Worm (Caenorhabditis elegans): Measurements from ENCODE around the gene C18H9.6.

C18H9.6 gene

DNA sequence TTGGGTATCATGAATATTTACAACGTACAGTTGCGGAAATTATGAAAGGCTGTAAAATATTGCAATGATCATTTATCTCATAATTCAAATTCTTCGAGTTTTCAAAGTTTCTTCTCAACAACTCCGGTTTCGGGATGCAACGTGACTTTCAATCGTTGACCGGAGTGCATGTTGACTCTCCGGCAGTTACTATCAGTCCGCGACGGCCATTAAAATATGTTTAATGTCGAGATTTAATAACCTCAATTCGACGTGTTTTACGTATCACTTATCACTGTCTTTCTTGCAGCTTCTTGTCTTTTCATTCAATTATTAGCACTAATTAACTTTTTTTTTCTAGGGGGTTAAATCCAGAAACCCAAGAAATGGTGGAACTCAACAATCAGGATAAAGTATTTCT, 16.8 kb upstream of the C18H9.6 start, which contains the start of gene tsp-10:
Gene tsp-10, plus strand, starts transcription at position 366 of the 400 bp plus-strand sequence.
- no peak for TF ChIP-seq dao-5 (tag; optimal IDR thresholded peaks at IDR 0.05)
- no peak for TF ChIP-seq him-1 (tag; optimal IDR thresholded peaks at IDR 0.05)
- no peak for TF ChIP-seq W03F9.2 (tag; optimal IDR thresholded peaks at IDR 0.05)

DNA sequence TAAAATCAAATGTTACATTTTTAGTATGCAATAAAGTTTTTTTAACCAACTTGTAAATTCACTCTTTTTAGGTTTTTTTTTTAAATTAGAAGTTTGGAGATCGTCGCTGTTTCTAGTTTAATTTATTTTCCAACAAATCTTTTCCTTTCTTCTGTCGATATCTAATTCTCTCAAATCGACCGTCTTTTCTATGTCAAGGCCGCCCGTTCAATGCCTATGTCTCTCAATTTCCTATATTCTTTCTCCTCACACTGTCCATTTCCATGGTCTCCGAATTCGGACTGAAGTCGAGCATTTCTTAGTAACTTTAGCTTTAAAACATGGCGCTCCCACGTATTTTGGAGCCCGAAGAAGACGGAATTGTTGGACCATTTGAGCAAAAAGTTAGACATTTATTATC, 15.2 kb upstream of the C18H9.6 start, which contains the start of the genes T14B4.5 and T14B4.20:
Gene T14B4.5, plus strand, starts transcription at position 226 of the 400 bp plus-strand sequence.
Gene T14B4.20, plus strand, starts transcription at position 264 of the 400 bp plus-strand sequence.
- no peak for TF ChIP-seq dao-5 (tag; optimal IDR thresholded peaks at IDR 0.05)
- no peak for TF ChIP-seq W03F9.2 (tag; optimal IDR thresholded peaks at IDR 0.05)
- TF ChIP-seq him-1 (tag; optimal IDR thresholded peaks at IDR 0.05): no peak

DNA sequence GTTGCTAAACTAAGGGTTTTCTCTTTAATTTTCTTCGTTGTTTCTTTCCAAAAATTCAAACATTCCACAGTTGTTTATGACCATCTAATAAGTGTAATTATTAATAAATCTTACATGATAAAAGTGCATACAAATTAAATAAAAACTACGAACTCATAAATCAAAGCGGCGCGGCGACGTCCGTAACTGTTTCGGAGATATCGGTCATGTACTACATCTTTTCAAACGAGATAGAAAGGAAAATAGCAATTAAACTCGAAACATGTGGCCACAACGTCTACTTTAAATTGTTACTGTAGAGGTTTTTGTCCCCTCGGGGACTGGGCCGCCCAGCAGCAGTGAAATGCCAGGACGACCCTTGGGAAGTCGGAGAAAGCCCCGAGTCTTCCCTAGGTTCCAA, 14.4 kb upstream of the C18H9.6 start:
- TF ChIP-seq him-1 (tag; optimal IDR thresholded peaks at IDR 0.05) (no peak), W03F9.2 (tag; optimal IDR thresholded peaks at IDR 0.05) (no peak), dao-5 (tag; optimal IDR thresholded peaks at IDR 0.05) (no peak)

DNA sequence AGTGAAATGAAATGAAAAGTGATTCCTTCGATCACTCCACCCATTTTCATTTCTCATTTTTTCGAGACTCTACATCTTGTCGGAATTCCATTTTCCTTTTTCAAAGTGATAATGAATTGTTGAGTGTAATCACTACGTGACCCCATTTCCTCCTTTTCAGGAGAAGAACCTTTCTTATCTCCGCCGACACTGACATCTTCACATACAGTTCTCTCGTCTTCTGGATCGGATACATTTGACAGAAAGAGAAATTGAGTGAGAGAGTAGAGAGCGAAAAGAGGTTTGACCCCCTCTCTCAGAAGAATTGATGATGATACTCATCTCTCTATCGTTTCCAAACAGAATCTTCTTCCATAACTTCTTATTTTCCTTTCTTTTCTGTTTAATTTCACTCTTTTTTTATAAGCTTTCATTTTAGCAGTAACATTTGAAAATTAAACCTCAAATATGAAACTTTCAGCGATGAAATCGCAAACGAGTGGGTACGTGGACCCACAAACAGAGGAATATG, 12.5 kb upstream of the C18H9.6 start, which contains the start of gene dpy-2:
Gene dpy-2, plus strand, starts transcription at position 461 of the 511 bp plus-strand sequence.
- no peak for TF ChIP-seq W03F9.2 (tag; optimal IDR thresholded peaks at IDR 0.05)
- no peak for TF ChIP-seq him-1 (tag; optimal IDR thresholded peaks at IDR 0.05)
- TF ChIP-seq dao-5 (tag; optimal IDR thresholded peaks at IDR 0.05): no peak

DNA sequence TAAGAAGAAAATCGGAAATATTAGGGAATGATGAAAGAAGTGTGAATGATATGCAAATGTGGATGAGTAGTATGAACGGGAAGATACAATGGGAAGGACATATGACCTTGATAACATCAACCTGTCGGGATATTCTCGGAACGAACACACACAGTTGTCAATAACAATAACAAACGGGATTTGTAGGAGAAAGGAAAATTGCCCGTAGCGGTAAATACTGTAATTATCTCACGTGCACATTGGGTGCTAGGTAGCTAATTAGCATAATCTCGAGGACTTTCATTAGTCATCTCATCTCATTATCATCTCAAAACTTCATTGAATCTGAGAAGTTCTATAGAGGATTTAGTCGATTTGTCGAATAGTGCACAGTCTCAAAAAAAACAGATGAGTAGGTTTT, 11.6 kb upstream of the C18H9.6 start:
- no peak for TF ChIP-seq W03F9.2 (tag; optimal IDR thresholded peaks at IDR 0.05)
- no peak for TF ChIP-seq dao-5 (tag; optimal IDR thresholded peaks at IDR 0.05)
- TF ChIP-seq him-1 (tag; optimal IDR thresholded peaks at IDR 0.05): no peak

DNA sequence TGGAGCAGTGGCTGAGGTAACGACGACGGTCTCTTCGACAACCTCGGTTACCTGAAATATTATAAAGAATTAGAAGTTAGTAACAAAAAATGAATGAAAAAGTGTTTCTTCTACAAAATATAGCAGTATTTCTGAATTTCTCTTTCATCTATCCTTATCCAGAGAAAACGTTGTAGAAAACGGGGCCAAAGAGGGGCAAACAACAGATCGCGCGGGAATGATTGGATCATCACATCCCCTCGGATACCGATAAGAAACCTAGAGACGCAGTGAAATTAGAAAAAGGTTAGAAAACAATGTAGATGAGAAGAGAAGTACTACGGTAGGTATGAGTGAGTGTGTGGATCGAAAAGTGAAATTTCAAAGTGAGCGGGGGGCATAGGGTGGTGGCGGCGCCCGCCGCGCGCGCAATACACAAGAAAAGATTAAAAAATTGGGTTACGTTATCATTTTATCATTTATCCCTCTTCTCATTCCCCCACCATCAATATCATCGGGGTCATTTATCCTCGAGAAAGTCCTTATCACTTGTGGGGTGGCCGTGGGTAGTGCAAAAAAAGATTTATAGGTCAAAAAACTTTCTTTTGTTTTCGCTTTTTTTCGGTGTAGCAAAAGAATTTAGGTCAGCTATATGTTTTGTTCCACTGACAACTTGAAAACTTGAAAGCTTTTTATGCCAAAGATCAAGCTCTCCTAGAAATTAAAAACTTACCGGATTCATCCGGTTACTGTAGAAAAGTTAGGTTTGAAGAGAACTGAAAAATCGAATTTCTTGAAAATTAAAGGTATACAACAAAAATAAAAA, 11.0 kb upstream of the C18H9.6 start, which contains the start of the genes dpy-10 and T14B4.19:
Gene dpy-10, minus strand, starts transcription at position 51 of the 805 bp plus-strand sequence.
Gene T14B4.19, minus strand, starts transcription at position 755 of the 805 bp plus-strand sequence.
- TF ChIP-seq dao-5 (tag; optimal IDR thresholded peaks at IDR 0.05): no peak
- TF ChIP-seq him-1 (tag; optimal IDR thresholded peaks at IDR 0.05): no peak
- TF ChIP-seq W03F9.2 (tag; optimal IDR thresholded peaks at IDR 0.05): no peak

DNA sequence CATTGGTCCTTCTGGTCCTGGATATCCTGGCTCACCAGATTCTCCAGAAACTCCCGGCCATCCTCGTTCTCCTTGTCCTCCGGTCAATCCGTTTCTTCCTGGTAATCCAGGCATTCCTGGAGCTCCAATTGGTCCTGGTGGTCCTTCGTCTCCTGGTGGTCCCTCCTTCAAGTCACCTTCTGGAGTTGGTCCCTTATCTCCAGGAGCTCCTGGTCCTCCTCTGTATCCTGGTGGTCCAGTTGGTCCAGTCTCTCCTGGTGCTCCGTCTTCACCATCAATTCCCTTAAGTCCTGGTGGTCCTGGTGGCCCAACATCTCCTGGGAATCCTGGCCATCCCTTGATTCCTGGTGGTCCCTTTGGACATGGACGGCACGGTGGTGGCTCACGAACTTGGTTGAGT, 9.2 kb upstream of the C18H9.6 start:
- TF ChIP-seq dao-5 (tag; optimal IDR thresholded peaks at IDR 0.05): no peak
- TF ChIP-seq him-1 (tag; optimal IDR thresholded peaks at IDR 0.05): no peak

DNA sequence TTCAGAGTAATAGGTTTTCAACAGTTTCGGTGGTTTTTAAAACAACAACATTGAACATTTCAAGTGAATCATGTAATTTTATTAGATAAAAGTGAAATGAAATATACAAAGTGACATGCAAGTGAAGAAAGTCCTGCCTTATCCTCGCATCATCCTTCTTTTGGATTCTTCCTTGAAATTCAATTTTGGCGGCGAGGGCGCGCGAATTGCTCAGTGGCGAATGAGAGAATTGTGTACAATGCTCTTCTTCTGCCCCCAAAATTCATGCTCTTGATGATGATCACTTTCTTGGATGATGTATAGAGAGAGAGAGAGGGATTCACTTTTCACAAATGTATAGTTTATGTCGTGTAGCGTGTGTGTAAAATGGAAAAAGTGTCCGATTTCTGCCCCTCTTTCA, 8.3 kb upstream of the C18H9.6 start:
- no peak for TF ChIP-seq W03F9.2 (tag; optimal IDR thresholded peaks at IDR 0.05)
- TF ChIP-seq dao-5 (tag; optimal IDR thresholded peaks at IDR 0.05): no peak
- TF ChIP-seq him-1 (tag; optimal IDR thresholded peaks at IDR 0.05): no peak

DNA sequence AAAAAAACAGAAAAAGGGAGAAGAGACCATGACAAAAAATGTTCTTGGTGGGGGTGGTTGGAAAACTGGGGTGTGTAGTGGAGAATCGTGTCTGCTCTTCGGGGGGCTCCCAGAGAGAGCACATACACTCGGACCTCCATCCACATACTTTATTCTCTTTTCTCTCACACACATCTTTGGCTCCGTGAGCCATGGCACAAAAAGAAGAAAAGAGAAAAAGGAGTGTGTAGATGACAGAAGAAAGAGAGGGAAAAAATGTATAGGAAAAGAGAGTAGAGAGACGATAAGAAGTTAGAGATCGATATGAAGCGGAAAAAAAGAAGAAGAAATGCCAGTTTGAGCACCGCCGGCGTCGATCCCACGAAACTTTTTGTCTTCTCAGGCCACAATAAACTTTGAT, 7.6 kb upstream of the C18H9.6 start:
- TF ChIP-seq W03F9.2 (tag; optimal IDR thresholded peaks at IDR 0.05) (no peak), him-1 (tag; optimal IDR thresholded peaks at IDR 0.05) (peak; percentile 56), dao-5 (tag; optimal IDR thresholded peaks at IDR 0.05) (no peak)

DNA sequence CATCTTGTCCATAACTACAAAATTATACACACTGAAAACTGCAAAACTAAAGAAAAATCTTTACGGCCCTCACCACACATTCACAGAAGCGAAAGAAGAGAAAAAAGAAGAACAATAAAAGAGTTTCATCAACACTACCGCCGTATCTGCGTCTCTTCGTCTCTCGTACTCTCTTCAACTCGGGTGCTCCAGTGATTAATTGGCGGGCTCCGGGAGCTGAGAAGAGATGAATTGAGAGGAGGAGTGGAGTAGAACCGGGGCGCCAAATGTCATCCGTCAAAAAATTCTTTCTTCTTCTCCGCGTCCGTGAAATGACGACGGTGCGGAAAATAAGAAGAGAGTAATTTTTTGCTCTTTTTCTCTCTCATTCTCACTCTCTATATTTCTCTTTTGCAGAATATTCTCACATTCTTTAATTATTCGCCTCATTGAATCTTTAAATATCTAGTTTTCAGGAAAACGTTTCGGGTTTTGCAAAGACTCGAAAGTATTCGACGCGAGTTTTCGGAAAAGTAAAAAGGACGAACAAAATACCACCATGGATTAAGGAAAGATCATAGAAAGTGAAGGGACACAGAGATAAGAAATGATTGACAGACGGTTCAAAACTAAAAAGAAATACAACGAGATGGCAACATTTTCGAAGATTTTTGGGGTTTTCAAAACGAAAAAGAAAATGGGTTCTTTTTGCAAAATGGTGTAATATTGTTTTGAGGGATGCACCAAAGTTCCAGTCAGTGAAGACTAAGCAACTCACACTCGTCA, 6.3 kb upstream of the C18H9.6 start:
- no peak for TF ChIP-seq him-1 (tag; optimal IDR thresholded peaks at IDR 0.05)
- TF ChIP-seq dao-5 (tag; optimal IDR thresholded peaks at IDR 0.05): no peak
- TF ChIP-seq W03F9.2 (tag; optimal IDR thresholded peaks at IDR 0.05): no peak

DNA sequence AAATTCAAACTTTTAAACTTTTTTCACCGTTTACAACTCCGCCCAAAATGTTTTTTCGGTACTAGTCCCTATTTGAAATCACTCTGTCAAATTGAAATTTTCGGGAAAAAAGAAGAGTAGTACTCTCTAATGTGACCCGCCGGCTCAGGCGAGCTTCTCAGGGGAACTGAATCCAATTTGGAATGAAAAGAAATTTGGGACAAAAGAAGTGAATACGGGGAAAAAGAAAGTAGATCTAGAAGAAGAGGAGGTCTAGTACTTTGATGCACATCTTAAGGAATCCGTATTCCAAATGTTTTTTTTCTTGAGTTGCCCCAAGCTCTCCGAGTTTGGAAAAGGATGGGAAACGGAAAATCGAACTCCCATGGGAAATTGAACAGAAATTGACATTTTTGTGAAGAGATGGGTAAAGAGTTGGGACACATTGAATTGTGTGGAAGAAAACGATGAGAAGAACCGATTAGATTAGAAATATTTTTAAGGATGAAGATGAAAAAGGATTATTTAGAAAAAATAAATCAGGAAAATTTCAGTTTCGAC, 5.2 kb upstream of the C18H9.6 start:
- no peak for TF ChIP-seq dao-5 (tag; optimal IDR thresholded peaks at IDR 0.05)
- TF ChIP-seq W03F9.2 (tag; optimal IDR thresholded peaks at IDR 0.05): no peak
- no peak for TF ChIP-seq him-1 (tag; optimal IDR thresholded peaks at IDR 0.05)

DNA sequence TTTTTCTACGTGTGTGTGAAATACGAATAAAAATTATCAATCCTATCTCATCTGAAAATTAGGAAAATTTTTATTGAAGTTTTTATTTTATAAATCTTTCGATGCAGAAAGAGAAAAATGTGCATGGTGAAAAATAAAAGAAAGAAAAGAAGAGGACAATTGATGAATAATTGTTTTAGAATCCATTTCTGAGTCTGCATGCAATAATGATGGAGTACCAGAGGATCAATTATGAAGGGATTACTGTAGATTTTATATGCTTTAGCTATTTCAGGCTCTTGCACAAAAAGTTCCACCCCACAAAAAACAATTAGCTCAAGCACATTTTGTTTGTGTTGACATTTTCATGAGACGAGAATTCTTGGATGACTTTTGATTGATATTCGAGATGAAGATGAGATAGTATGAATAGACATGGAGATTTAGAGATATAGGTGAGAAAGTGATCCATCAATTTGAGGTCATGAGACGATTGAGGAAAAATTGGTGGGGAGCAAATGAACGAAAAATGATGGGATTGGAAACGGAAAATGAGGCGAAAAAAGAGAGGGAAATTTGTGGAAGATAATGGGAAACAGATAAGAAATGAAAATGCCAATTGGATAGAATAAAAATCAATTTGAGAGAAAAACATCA, 4.3 kb upstream of the C18H9.6 start, which contains the start of gene rpy-1:
Gene rpy-1, minus strand, starts transcription at position 51 of the 636 bp plus-strand sequence.
- TF ChIP-seq him-1 (tag; optimal IDR thresholded peaks at IDR 0.05) (no peak), W03F9.2 (tag; optimal IDR thresholded peaks at IDR 0.05) (no peak), dao-5 (tag; optimal IDR thresholded peaks at IDR 0.05) (no peak)

DNA sequence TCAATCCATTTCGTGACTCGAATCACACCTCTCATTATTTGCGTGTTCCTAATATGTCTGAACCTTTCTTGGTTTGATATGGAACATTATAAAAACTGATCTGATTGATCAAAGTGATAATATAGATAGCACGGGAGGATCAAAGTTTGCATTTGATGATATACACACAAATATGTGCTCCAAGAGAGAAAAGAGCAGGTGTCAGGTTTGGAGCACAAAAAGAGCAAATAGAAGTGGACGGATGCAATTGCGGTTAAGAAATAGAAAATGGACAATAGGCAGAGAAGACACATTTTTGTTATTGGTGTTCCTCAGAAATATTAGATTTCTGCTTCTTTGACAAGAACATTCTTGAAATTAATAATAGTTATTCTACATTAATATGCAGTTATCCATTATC, 2.6 kb downstream of the C18H9.6 start, which contains the start of gene C18H9.1:
Gene C18H9.1, plus strand, starts transcription at position 301 of the 400 bp plus-strand sequence.
- TF ChIP-seq him-1 (tag; optimal IDR thresholded peaks at IDR 0.05) (no peak), W03F9.2 (tag; optimal IDR thresholded peaks at IDR 0.05) (no peak), dao-5 (tag; optimal IDR thresholded peaks at IDR 0.05) (no peak)
